Worm (Caenorhabditis elegans): ENCODE results near the gene K08F8.15.

ce11 chrII:8743379-8744173 is 23.0 kb upstream of the K08F8.15 start, which contains the start of gene mak-1:
- peak; percentile 6 for TF ChIP-seq hmg-4 (GFP tag; optimal IDR thresholded peaks at IDR 0.05)
- no peak for TF ChIP-seq ceh-36 (tag; optimal IDR thresholded peaks at IDR 0.05)
- TF ChIP-seq ama-1 (optimal IDR thresholded peaks at IDR 0.05) = no peak

All from whole organism, early embryonic.